Fruit fly (Drosophila melanogaster) S2 (cell line): ENCODE data around the gene AdamTS-B.

Source experiments
- CG8478 ChIP-seq: fragments of >200 bp; optimal IDR thresholded peaks from 2 replicates; lab custom pipeline; 2018
- CTCF ChIP-seq, 2 experiments: fragments of >200 bp; optimal IDR thresholded peaks; 2 replicates each; lab custom pipeline; 2018

DNA sequence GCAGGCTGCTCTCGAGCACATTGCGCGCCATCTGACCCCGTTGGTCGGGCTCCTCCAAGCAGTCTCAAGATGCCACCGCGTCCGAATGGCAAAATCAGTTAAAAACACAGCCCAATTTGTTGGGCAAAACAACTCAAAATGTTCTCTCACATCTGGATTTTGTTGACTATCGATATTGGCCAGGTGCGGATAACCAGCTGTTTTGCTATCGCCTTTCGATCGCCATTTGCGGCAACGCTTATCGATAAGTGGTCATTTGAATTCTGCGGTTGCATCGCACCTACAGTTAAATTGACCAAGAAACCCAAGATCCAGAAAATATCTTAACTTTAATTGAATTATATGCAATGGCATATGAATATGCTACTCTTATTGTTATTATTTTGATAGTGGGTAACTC, 3.3 kb upstream of the AdamTS-B start, which contains the start of gene CG3149:
- TF ChIP-seq CG8478 (lab: Kevin White, UChicago) (no peak), CTCF (optimal IDR thresholded peaks at IDR 0.05; lab: Kevin White, UChicago) (no peak)
